Fruit fly (Drosophila melanogaster) whole organism, pupa: Measurements from ENCODE around the gene comm3.

Source experiments
- CG10348 ChIP-seq: fragments of 200-800 bp; sonication (Bioruptor generic); IDR thresholded peaks from 2 replicates; pipeline ENCODE4 v1.3.6; 2022; ENCODE audit warnings: missing biosample characterization, missing genetic modification characterization
- CG12605 ChIP-seq: fragments of 200-800 bp; sonication (Bioruptor generic); IDR thresholded peaks from 2 replicates; pipeline ENCODE4 v1.3.6; 2022; ENCODE audit warnings: missing biosample characterization, missing genetic modification characterization
- CG13204 ChIP-seq: fragments of 200-800 bp; sonication (Bioruptor generic); optimal IDR thresholded peaks from 2 replicates; lab custom pipeline; 2018; ENCODE audit warnings: missing biosample characterization, mild to moderate bottlenecking, missing genetic modification characterization, moderate library complexity
- CG14655 ChIP-seq: fragments of 200-800 bp; sonication (Bioruptor generic); optimal IDR thresholded peaks from 3 replicates; lab custom pipeline; 2017; ENCODE audit warnings: mild to moderate bottlenecking, missing biosample characterization, missing genetic modification reagents, missing genetic modification characterization
- CG15710 ChIP-seq: fragments of 200-800 bp; sonication (Bioruptor generic); optimal IDR thresholded peaks from 2 replicates; lab custom pipeline; 2018; ENCODE audit warnings: missing biosample characterization, mild to moderate bottlenecking, missing genetic modification characterization, moderate library complexity
- CG17806 ChIP-seq: fragments of 200-800 bp; sonication (Bioruptor generic); optimal IDR thresholded peaks from 2 replicates; lab custom pipeline; 2018; ENCODE audit warnings: missing biosample characterization, mild to moderate bottlenecking, missing genetic modification characterization, moderate library complexity
- CG32121 ChIP-seq: fragments of 200-800 bp; sonication (Bioruptor generic); IDR thresholded peaks from 2 replicates; pipeline ENCODE4 v1.3.6; 2022; ENCODE audit warnings: missing biosample characterization, missing genetic modification characterization
- CG34367 ChIP-seq: fragments of 200-800 bp; sonication (Bioruptor generic); optimal IDR thresholded peaks from 2 replicates; lab custom pipeline; 2018; ENCODE audit warnings: missing biosample characterization, mild to moderate bottlenecking, missing genetic modification characterization
- CG4496 ChIP-seq: fragments of 200-800 bp; sonication (Bioruptor generic); IDR thresholded peaks from 3 replicates; pipeline ENCODE4 v1.3.6; 2022; ENCODE audit warnings: missing biosample characterization, missing genetic modification characterization
- CG8159 ChIP-seq: fragments of 200-800 bp; sonication (Bioruptor generic); optimal IDR thresholded peaks from 3 replicates; lab custom pipeline; 2018; ENCODE audit warnings: missing biosample characterization, mild to moderate bottlenecking, missing genetic modification characterization, moderate library complexity
- CG8301 ChIP-seq: fragments of 200-800 bp; sonication (Bioruptor generic); optimal IDR thresholded peaks from 2 replicates; lab custom pipeline; 2018; ENCODE audit warnings: missing biosample characterization, mild to moderate bottlenecking, missing genetic modification characterization
- CG9948 ChIP-seq: fragments of 200-800 bp; sonication (Bioruptor generic); optimal IDR thresholded peaks from 2 replicates; lab custom pipeline; 2018; ENCODE audit warnings: missing biosample characterization, mild to moderate bottlenecking, missing genetic modification characterization, moderate library complexity
- D1 ChIP-seq: fragments of 200-800 bp; sonication (Bioruptor generic); optimal IDR thresholded peaks from 2 replicates; lab custom pipeline; 2018; ENCODE audit warnings: missing biosample characterization, mild to moderate bottlenecking, missing genetic modification characterization, moderate library complexity
- EcR ChIP-seq: fragments of 200-800 bp; sonication (Bioruptor generic); optimal IDR thresholded peaks from 3 replicates; lab custom pipeline; 2019; ENCODE audit warnings: missing biosample characterization, missing genetic modification characterization, mild to moderate bottlenecking, moderate library complexity, missing genetic modification reagents
- Ets98B ChIP-seq: fragments of 200-800 bp; sonication (Bioruptor generic); IDR thresholded peaks from 2 replicates; pipeline ENCODE4 v1.3.6; 2022; ENCODE audit warnings: missing biosample characterization, missing genetic modification characterization
- Pif1A ChIP-seq: fragments of 200-800 bp; sonication (Bioruptor generic); optimal IDR thresholded peaks from 3 replicates; lab custom pipeline; 2016; ENCODE audit warnings: missing biosample characterization, missing genetic modification characterization
- Pif1B ChIP-seq: fragments of 200-800 bp; sonication (Bioruptor generic); optimal IDR thresholded peaks from 3 replicates; lab custom pipeline; 2016; ENCODE audit warnings: missing biosample characterization, missing genetic modification characterization
- Snoo ChIP-seq: fragments of 200-800 bp; sonication (Bioruptor generic); optimal IDR thresholded peaks from 3 replicates; lab custom pipeline; 2017; ENCODE audit warnings: missing biosample characterization, mild to moderate bottlenecking, missing genetic modification characterization, inconsistent platforms
- fd96Ca ChIP-seq: fragments of 200-800 bp; sonication (Bioruptor generic); IDR thresholded peaks from 3 replicates; pipeline ENCODE4 v1.3.6; 2022; ENCODE audit warnings: missing biosample characterization, missing genetic modification characterization
- gl ChIP-seq: fragments of 200-800 bp; sonication (Bioruptor generic); optimal IDR thresholded peaks from 2 replicates; lab custom pipeline; 2018; ENCODE audit warnings: missing biosample characterization, mild to moderate bottlenecking, missing genetic modification characterization
- rn ChIP-seq: fragments of 200-800 bp; sonication (Bioruptor generic); IDR thresholded peaks from 2 replicates; pipeline ENCODE4 v1.3.6; 2022; ENCODE audit warnings: missing biosample characterization, missing genetic modification characterization

Gene comm3

dm6 chr3L:15599190-15599589 lies 48.4 kb downstream of the comm3 start:
- no peak for TF ChIP-seq EcR (GFP tag; lab: Kevin White, UChicago)
- TF ChIP-seq CG32121 (GFP tag; lab: Robert Waterston, UW) = no peak
- no peak for TF ChIP-seq CG34367 (tag; lab: Kevin White, UChicago)
- no peak for TF ChIP-seq Snoo (tag; lab: Kevin White, UChicago)
- no peak for TF ChIP-seq fd96Ca (GFP tag; lab: Robert Waterston, UW)
- TF ChIP-seq Pif1A (GFP tag; lab: Kevin White, UChicago) = no peak
- TF ChIP-seq rn (GFP tag; lab: Robert Waterston, UW) = no peak
- TF ChIP-seq Pif1B = no peak
- TF ChIP-seq CG10348 (GFP tag; lab: Robert Waterston, UW) = no peak
- no peak for TF ChIP-seq D1 (tag; lab: Kevin White, UChicago)
- TF ChIP-seq CG12605 (GFP tag; lab: Robert Waterston, UW) = no peak
- no peak for TF ChIP-seq CG4496 (GFP tag; lab: Robert Waterston, UW)
- TF ChIP-seq CG8159 (tag; lab: Kevin White, UChicago) = no peak
- no peak for TF ChIP-seq CG14655 (GFP tag; lab: Kevin White, UChicago)
- no peak for TF ChIP-seq Ets98B
- TF ChIP-seq CG15710 (tag; lab: Kevin White, UChicago) = no peak
- no peak for TF ChIP-seq gl
- no peak for TF ChIP-seq CG13204
- TF ChIP-seq, all 21 proteins: peak for 0

- TF ChIP-seq EcR (GFP tag; lab: Kevin White, UChicago) = peak; percentile 7
- no peak for TF ChIP-seq CG32121 (GFP tag; lab: Robert Waterston, UW)
- TF ChIP-seq gl = no peak
- no peak for TF ChIP-seq fd96Ca (GFP tag; lab: Robert Waterston, UW)
- TF ChIP-seq, all 21 proteins: peak for 1
Observed at dm6 chr3L:15597945-15598344, 49.6 kb downstream of the comm3 start.

dm6 chr3L:15597037-15597785 lies 50.4 kb downstream of the comm3 start:
- TF ChIP-seq rn (GFP tag; lab: Robert Waterston, UW) (no peak), CG13204 (no peak), CG8159 (tag; lab: Kevin White, UChicago) (no peak), gl (peak; percentile 14), Snoo (tag; lab: Kevin White, UChicago) (no peak), CG32121 (GFP tag; lab: Robert Waterston, UW) (no peak), Pif1B (no peak), CG15710 (tag; lab: Kevin White, UChicago) (no peak), Ets98B (no peak), EcR (GFP tag; lab: Kevin White, UChicago) (peak; percentile 40), CG12605 (GFP tag; lab: Robert Waterston, UW) (no peak), CG8301 (tag; lab: Kevin White, UChicago) (no peak)
- TF ChIP-seq, all 21 proteins: peak for 2

- TF ChIP-seq Ets98B = 0 out of 2 replicates have a peak, but pooled peaks have one; percentile 13
- peak; percentile 26 for TF ChIP-seq Pif1B
- no peak for TF ChIP-seq Snoo (tag; lab: Kevin White, UChicago)
- TF ChIP-seq CG9948 (tag; lab: Kevin White, UChicago) = peak; percentile 32
- peak; percentile 57 for TF ChIP-seq CG8159 (tag; lab: Kevin White, UChicago)
- TF ChIP-seq EcR (GFP tag; lab: Kevin White, UChicago) = no peak
- TF ChIP-seq D1 (tag; lab: Kevin White, UChicago) = no peak
- TF ChIP-seq CG34367 (tag; lab: Kevin White, UChicago) = peak; percentile 25
- no peak for TF ChIP-seq CG8301 (tag; lab: Kevin White, UChicago)
- TF ChIP-seq CG4496 (GFP tag; lab: Robert Waterston, UW) = peak; percentile 30; the same call in 2 of the 3 replicates
- TF ChIP-seq rn (GFP tag; lab: Robert Waterston, UW) = no peak
- no peak for TF ChIP-seq CG12605 (GFP tag; lab: Robert Waterston, UW)
- TF ChIP-seq CG32121 (GFP tag; lab: Robert Waterston, UW) = no peak
- peak; percentile 64 for TF ChIP-seq CG17806
- TF ChIP-seq CG15710 (tag; lab: Kevin White, UChicago) = peak; percentile 38
- TF ChIP-seq CG14655 (GFP tag; lab: Kevin White, UChicago) = peak; percentile 22
- TF ChIP-seq fd96Ca (GFP tag; lab: Robert Waterston, UW) = no peak
- no peak for TF ChIP-seq CG10348 (GFP tag; lab: Robert Waterston, UW)
- TF ChIP-seq gl = no peak
- peak; percentile 51 for TF ChIP-seq Pif1A (GFP tag; lab: Kevin White, UChicago)
- no peak for TF ChIP-seq CG13204
Observed at dm6 chr3L:15595980-15596379, 51.6 kb downstream of the comm3 start.

dm6 chr3L:15595175-15595724 lies 52.3 kb downstream of the comm3 start:
- peak; percentile 47 for TF ChIP-seq CG8159 (tag; lab: Kevin White, UChicago)
- TF ChIP-seq CG8301 (tag; lab: Kevin White, UChicago) = no peak
- peak; percentile 6 for TF ChIP-seq CG15710 (tag; lab: Kevin White, UChicago)
- no peak for TF ChIP-seq CG10348 (GFP tag; lab: Robert Waterston, UW)
- TF ChIP-seq CG13204 = no peak
- TF ChIP-seq fd96Ca (GFP tag; lab: Robert Waterston, UW) = no peak
- TF ChIP-seq Pif1A (GFP tag; lab: Kevin White, UChicago) = peak; percentile 30
- TF ChIP-seq CG9948 (tag; lab: Kevin White, UChicago) = peak; percentile 2
- TF ChIP-seq CG34367 (tag; lab: Kevin White, UChicago) = peak; percentile 16
